Worm (Caenorhabditis elegans): ENCODE measurements around the gene Y75B8A.39.

Y75B8A.39 gene

ce11 chrIII:12273598-12274090 lies 39.3 kb upstream of the Y75B8A.39 start, which contains the start of the genes Y75B8A.24 and Y75B8A.25 (continued):
- TF ChIP-seq K11D2.4 (GFP tag; IDR thresholded peaks at IDR 0.05) (peak; percentile 64; the same call in 1 of the 2 replicates), rec-8 (tag; optimal IDR thresholded peaks at IDR 0.05) (no peak), let-607 (tag; optimal IDR thresholded peaks at IDR 0.05) (peak in 1 of 2 experiments; percentile 31), F52B5.7 (tag; optimal IDR thresholded peaks at IDR 0.05) (no peak), sptf-2 (GFP tag; optimal IDR thresholded peaks at IDR 0.05) (no peak), ztf-3 (GFP tag; optimal IDR thresholded peaks at IDR 0.05) (no peak), B0261.1 (tag; optimal IDR thresholded peaks at IDR 0.05) (no peak), fkh-3 (tag; optimal IDR thresholded peaks at IDR 0.05) (no peak), egl-18 (GFP tag; IDR thresholded peaks at IDR 0.05) (no peak), F33H1.4 (GFP tag; IDR thresholded peaks at IDR 0.05) (peak; percentile 56), lin-35 (GFP tag; optimal IDR thresholded peaks at IDR 0.05) (peak in 1 of 3 experiments; percentile 79), F57A8.1 (GFP tag; optimal IDR thresholded peaks at IDR 0.05) (no peak), nhr-179 (tag; optimal IDR thresholded peaks at IDR 0.05) (no peak), bed-1 (GFP tag; IDR thresholded peaks at IDR 0.05) (no peak), cebp-1 (GFP tag; IDR thresholded peaks at IDR 0.05) (no peak), cebp-1 (tag; optimal IDR thresholded peaks at IDR 0.05) (peak; percentile 48), ceh-27 (GFP tag; optimal IDR thresholded peaks at IDR 0.05) (peak; percentile 38), ceh-100 (GFP tag; IDR thresholded peaks at IDR 0.05) (peak; percentile 42; the same call in 1 of the 2 replicates), ztf-18 (tag; optimal IDR thresholded peaks at IDR 0.05) (no peak), attf-5 (GFP tag; optimal IDR thresholded peaks at IDR 0.05) (peak; percentile 9), madf-3 (GFP tag; IDR thresholded peaks at IDR 0.05) (0 out of 2 replicates have a peak, but pooled peaks have one; percentile 62), hmg-20 (GFP tag; IDR thresholded peaks at IDR 0.05) (0 out of 2 replicates have a peak, but pooled peaks have one; percentile 28), snpc-4 (GFP tag; optimal IDR thresholded peaks at IDR 0.05) (peak; percentile 20), snpc-4 (tag; optimal IDR thresholded peaks at IDR 0.05) (peak in 3 of 4 experiments; percentile 3 to 51 (median 47)), aptf-2 (GFP tag; conservative IDR thresholded peaks at IDR 0.05) (no peak)

ce11 chrIII:12278766-12279165 lies 34.2 kb upstream of the Y75B8A.39 start:
- TF ChIP-seq lin-54 (GFP tag; optimal IDR thresholded peaks at IDR 0.05), result peak; percentile 51
- peak; percentile 78 for TF ChIP-seq mcd-1 (GFP tag; IDR thresholded peaks at IDR 0.05)
- no peak for TF ChIP-seq K11D2.4 (GFP tag; IDR thresholded peaks at IDR 0.05)
- TF ChIP-seq lin-35 (GFP tag; optimal IDR thresholded peaks at IDR 0.05), result peak in 1 of 3 experiments; percentile 77

- TF ChIP-seq repo-1 (tag; optimal IDR thresholded peaks at IDR 0.05) (no peak), egl-44 (GFP tag; IDR thresholded peaks at IDR 0.05) (no peak)
Measured at ce11 chrIII:12284157-12284556, 28.8 kb upstream of the Y75B8A.39 start.

- TF ChIP-seq rec-8 (tag; optimal IDR thresholded peaks at IDR 0.05) (no peak), tbp1 (GFP tag; optimal IDR thresholded peaks at IDR 0.05) (no peak), die-1 (tag; optimal IDR thresholded peaks at IDR 0.05) (no peak), Y56A3A.18 (GFP tag; IDR thresholded peaks at IDR 0.05) (no peak)
Measured at ce11 chrIII:12292465-12292864, 20.5 kb upstream of the Y75B8A.39 start.

DNA sequence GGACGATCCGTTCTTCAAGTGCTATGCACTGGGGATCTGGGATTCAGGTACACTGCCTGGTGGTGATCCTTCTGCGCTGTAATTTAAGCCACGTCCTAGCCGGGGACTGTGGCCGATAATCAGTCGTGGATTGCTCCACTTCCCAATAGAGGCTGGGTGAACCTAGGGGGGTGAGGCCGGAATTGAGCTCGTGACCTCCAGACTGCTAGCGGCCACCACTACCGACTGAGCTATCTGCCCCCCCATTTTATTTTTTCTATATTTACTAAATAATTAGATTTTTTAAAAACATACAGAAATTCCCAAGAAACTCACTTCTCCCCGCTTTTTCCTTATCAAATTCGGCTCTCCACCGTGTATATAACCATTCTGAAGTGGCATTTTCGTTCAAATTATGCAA lies 15.7 kb upstream of the Y75B8A.39 start:
- TF ChIP-seq rpc-1 (optimal IDR thresholded peaks at IDR 0.05) (no peak), rpc-1 (tag; optimal IDR thresholded peaks at IDR 0.05) (peak; percentile 56), tbp1 (GFP tag; optimal IDR thresholded peaks at IDR 0.05) (peak; percentile 32), hrde-1 (tag; optimal IDR thresholded peaks at IDR 0.05; ENCODE audit: borderline replicate concordance) (no peak), dpff-1 (tag; optimal IDR thresholded peaks at IDR 0.05) (no peak), lag-1 (GFP tag; IDR thresholded peaks at IDR 0.05) (no peak), egl-44 (GFP tag; IDR thresholded peaks at IDR 0.05) (0 out of 2 replicates have a peak, but pooled peaks have one; percentile 46), Y53G8AR.9 (GFP tag; conservative IDR thresholded peaks at IDR 0.05) (no peak), nhr-179 (tag; optimal IDR thresholded peaks at IDR 0.05) (no peak), pha-4 (tag; optimal IDR thresholded peaks at IDR 0.05) (no peak)

All from whole organism, young adult.